Fruit fly (Drosophila melanogaster): ENCODE measurements around the gene Rrp6.

Gene Rrp6

DNA sequence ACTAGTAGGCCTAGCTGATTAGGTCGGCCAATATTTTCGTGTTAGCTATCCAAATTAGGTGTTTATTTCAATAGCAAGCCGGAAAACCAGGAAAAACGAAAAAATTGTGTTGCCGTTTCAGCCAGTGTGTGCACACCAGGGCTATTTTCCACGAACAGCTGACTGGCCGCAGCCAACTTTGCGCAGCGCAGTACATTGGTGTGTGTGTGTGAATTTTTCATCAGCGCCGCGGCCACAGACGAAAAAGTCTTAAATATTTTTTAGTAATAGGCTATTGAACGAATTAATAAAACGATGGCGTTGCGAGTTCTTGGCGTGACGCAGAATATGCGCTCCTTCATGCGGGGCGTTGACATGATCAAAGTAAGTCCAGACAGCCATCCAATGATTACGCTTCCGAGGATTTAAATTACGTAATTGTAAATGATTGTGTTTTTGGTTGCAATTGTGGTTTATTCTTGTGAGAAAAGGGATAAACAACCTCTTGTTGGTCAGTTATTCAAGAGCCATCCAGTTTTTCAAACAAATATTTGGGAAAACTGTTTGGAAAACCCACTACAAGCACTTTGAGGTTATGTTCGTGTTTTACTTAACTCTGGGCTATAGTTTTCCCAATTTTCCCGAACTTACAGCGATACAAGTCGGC lies 4.1 kb upstream of the Rrp6 start, which contains the start of the genes CycC and UQCR-C1 (continued):
- TF ChIP-seq CG4282 (GFP tag; optimal IDR thresholded peaks at IDR 0.05) (no peak), Hr51 (GFP tag; optimal IDR thresholded peaks at IDR 0.05) (no peak), lbe (GFP tag; optimal IDR thresholded peaks at IDR 0.05) (no peak), CG10959 (GFP tag; IDR thresholded peaks at IDR 0.05) (no peak), salm (tag; optimal IDR thresholded peaks at IDR 0.05) (no peak), CG11560 (tag; IDR thresholded peaks at IDR 0.05) (no peak), Sin3A (optimal IDR thresholded peaks at IDR 0.05) (peak; percentile 38), CG7987 (GFP tag; optimal IDR thresholded peaks at IDR 0.05) (no peak), CG7928 (GFP tag; optimal IDR thresholded peaks at IDR 0.05) (no peak), phol (tag; optimal IDR thresholded peaks at IDR 0.05) (peak; percentile 34), CG17186 (GFP tag; optimal IDR thresholded peaks at IDR 0.05) (peak; percentile 94), ems (GFP tag; optimal IDR thresholded peaks at IDR 0.05) (no peak), CG17802 (tag; optimal IDR thresholded peaks at IDR 0.05) (peak; percentile 11), Vsx1 (GFP tag; optimal IDR thresholded peaks at IDR 0.05) (no peak), otp (GFP tag; IDR thresholded peaks at IDR 0.05) (no peak), Blimp-1 (GFP tag; optimal IDR thresholded peaks at IDR 0.05) (no peak), CG17361 (GFP tag; IDR thresholded peaks at IDR 0.05) (no peak), Sry-β (GFP tag; optimal IDR thresholded peaks at IDR 0.05) (peak; percentile 5), zen (tag; optimal IDR thresholded peaks at IDR 0.05) (no peak), CG18011 (GFP tag; optimal IDR thresholded peaks at IDR 0.05) (no peak), GATAe (GFP tag; conservative IDR thresholded peaks at IDR 0.05) (no peak), CG11695 (GFP tag; IDR thresholded peaks at IDR 0.05) (no peak), Antp (GFP tag; optimal IDR thresholded peaks at IDR 0.05) (no peak), CG11398 (GFP tag; optimal IDR thresholded peaks at IDR 0.05) (no peak), p53 (GFP tag; optimal IDR thresholded peaks at IDR 0.05) (no peak), Dip2 (GFP tag; IDR thresholded peaks at IDR 0.05) (no peak), Gsc (GFP tag; IDR thresholded peaks at IDR 0.05) (no peak), seq (GFP tag; IDR thresholded peaks at IDR 0.05) (no peak), Usf (GFP tag; optimal IDR thresholded peaks at IDR 0.05) (no peak), crol (GFP tag; IDR thresholded peaks at IDR 0.05) (no peak), chinmo (GFP tag; IDR thresholded peaks at IDR 0.05; ENCODE audit: partially characterized antibody) (0 out of 4 replicates have a peak, but pooled peaks have one; percentile 42), tna (GFP tag; IDR thresholded peaks at IDR 0.05; ENCODE audit: partially characterized antibody) (no peak), CG8765 (GFP tag; IDR thresholded peaks at IDR 0.05) (no peak), CG34422 (GFP tag; IDR thresholded peaks at IDR 0.05) (peak; percentile 61; the same call in 2 of the 3 replicates), CG9215 (GFP tag; IDR thresholded peaks at IDR 0.05) (no peak), PHDP (tag; optimal IDR thresholded peaks at IDR 0.05) (no peak), CG7271 (tag; optimal IDR thresholded peaks at IDR 0.05) (peak; percentile 4), CG3847 (GFP tag; IDR thresholded peaks at IDR 0.05) (peak; percentile 5; the same call in 1 of the 2 replicates), sima (GFP tag; optimal IDR thresholded peaks at IDR 0.05) (no peak), row (GFP tag; IDR thresholded peaks at IDR 0.05) (no peak), z (GFP tag; IDR thresholded peaks at IDR 0.05) (no peak), CG8359 (GFP tag; optimal IDR thresholded peaks at IDR 0.05; ENCODE audit: borderline replicate concordance) (no peak), HLH4C (GFP tag; IDR thresholded peaks at IDR 0.05; ENCODE audit: partially characterized antibody) (no peak), CG4854 (GFP tag; optimal IDR thresholded peaks at IDR 0.05) (no peak), kay (GFP tag; optimal IDR thresholded peaks at IDR 0.05) (no peak), Camta (GFP tag; optimal IDR thresholded peaks at IDR 0.05) (no peak), CG7745 (tag; optimal IDR thresholded peaks at IDR 0.05) (no peak), Sox102F (GFP tag; optimal IDR thresholded peaks at IDR 0.05) (no peak), Fer2 (tag; optimal IDR thresholded peaks at IDR 0.05) (no peak), usp (GFP tag; optimal IDR thresholded peaks at IDR 0.05) (no peak), twi (tag; optimal IDR thresholded peaks at IDR 0.05) (no peak)
